Fruit fly (Drosophila melanogaster) whole organism, embryonic: ENCODE results near the gene CG13392.

Source experiments
- Blimp-1 ChIP-seq: fragments of 200-800 bp; sonication (Bioruptor generic); optimal IDR thresholded peaks from 3 replicates; lab custom pipeline; 2018; ENCODE audit warnings: missing biosample characterization, missing genetic modification characterization, mild to moderate bottlenecking, moderate library complexity, missing genetic modification reagents
- C15 ChIP-seq: fragments of 200-800 bp; sonication (Bioruptor generic); IDR thresholded peaks from 3 replicates; pipeline ENCODE4 v1.3.6; 2022; ENCODE audit warnings: missing biosample characterization, missing genetic modification characterization
- CG10147 ChIP-seq: fragments of 200-800 bp; sonication (Bioruptor generic); optimal IDR thresholded peaks from 2 replicates; lab custom pipeline; 2019; ENCODE audit warnings: missing biosample characterization, mild to moderate bottlenecking, missing genetic modification characterization, moderate library complexity
- CG10267 ChIP-seq: fragments of 200-800 bp; sonication (Bioruptor generic); optimal IDR thresholded peaks from 2 replicates; lab custom pipeline; 2018; ENCODE audit warnings: missing biosample characterization, mild to moderate bottlenecking, missing genetic modification characterization, moderate library complexity
- CG10321 ChIP-seq: fragments of 200-800 bp; sonication (Bioruptor generic); IDR thresholded peaks from 2 replicates; pipeline ENCODE4 v1.3.6; 2022; ENCODE audit warnings: missing biosample characterization, missing genetic modification characterization
- CG11696 ChIP-seq: fragments of 200-800 bp; sonication (Bioruptor generic); IDR thresholded peaks from 2 replicates; pipeline ENCODE4 v1.3.6; 2022; ENCODE audit warnings: missing biosample characterization, missing genetic modification characterization
- CG14710 ChIP-seq: fragments of 200-800 bp; sonication (Bioruptor generic); optimal IDR thresholded peaks from 3 replicates; lab custom pipeline; 2019; ENCODE audit warnings: missing biosample characterization, mild to moderate bottlenecking, missing genetic modification characterization, moderate library complexity
- CG17186 ChIP-seq: fragments of 200-800 bp; sonication (Bioruptor generic); optimal IDR thresholded peaks from 3 replicates; lab custom pipeline; 2017; ENCODE audit warnings: missing biosample characterization, missing genetic modification reagents, missing genetic modification characterization
- CG17568 ChIP-seq: fragments of 200-800 bp; sonication (Bioruptor generic); optimal IDR thresholded peaks from 2 replicates; lab custom pipeline; 2018; ENCODE audit warnings: missing biosample characterization, mild to moderate bottlenecking, missing genetic modification characterization, moderate library complexity
- CG2129 ChIP-seq: fragments of 200-800 bp; sonication (Bioruptor generic); IDR thresholded peaks from 2 replicates; pipeline ENCODE4 v1.3.6; 2022; ENCODE audit warnings: missing biosample characterization, missing genetic modification characterization; ENCODE audit not compliant: partially characterized antibody
- CG31441 ChIP-seq: fragments of 200-800 bp; sonication (Bioruptor generic); IDR thresholded peaks from 2 replicates; pipeline ENCODE4 v1.3.6; 2022; ENCODE audit warnings: missing biosample characterization, missing genetic modification characterization
- CG32532 ChIP-seq: fragments of 200-800 bp; sonication (Bioruptor generic); IDR thresholded peaks from 2 replicates; pipeline ENCODE4 v1.3.6; 2022; ENCODE audit warnings: missing biosample characterization, missing genetic modification characterization
- CG4424 ChIP-seq: fragments of 200-800 bp; sonication (Bioruptor generic); optimal IDR thresholded peaks from 3 replicates; lab custom pipeline; 2016; ENCODE audit warnings: missing biosample characterization, missing genetic modification characterization
- CG5245 ChIP-seq: fragments of 200-800 bp; sonication (Bioruptor generic); optimal IDR thresholded peaks from 3 replicates; lab custom pipeline; 2016; ENCODE audit warnings: missing biosample characterization, missing genetic modification characterization
- CG6175 ChIP-seq: fragments of 200-800 bp; sonication (Bioruptor generic); IDR thresholded peaks from 3 replicates; pipeline ENCODE4 v1.3.6; 2022; ENCODE audit warnings: missing biosample characterization, missing genetic modification characterization
- CG7928 ChIP-seq: fragments of 200-800 bp; sonication (Bioruptor generic); optimal IDR thresholded peaks from 2 replicates; lab custom pipeline; 2017; ENCODE audit warnings: missing biosample characterization, mild to moderate bottlenecking, missing genetic modification characterization
- CG8290 ChIP-seq, 3 experiments: fragments of 200-800 bp; sonication (Bioruptor generic); optimal IDR thresholded peaks; 2 replicates each; lab custom pipeline; 2016 to 2019; ENCODE audit warnings: missing biosample characterization in 3 of 3, missing genetic modification characterization in 3 of 3, mild to moderate bottlenecking in 2 of 3, moderate library complexity in 1 of 3
- CG8478 ChIP-seq: fragments of >200 bp; optimal IDR thresholded peaks from 2 replicates; lab custom pipeline; 2018
- CG9437 ChIP-seq: fragments of 200-800 bp; sonication (Bioruptor generic); optimal IDR thresholded peaks from 2 replicates; lab custom pipeline; 2018; ENCODE audit warnings: missing biosample characterization, mild to moderate bottlenecking, missing genetic modification characterization
- Chrac-16 ChIP-seq: fragments of 200-800 bp; sonication (Bioruptor generic); optimal IDR thresholded peaks from 3 replicates; lab custom pipeline; 2016; ENCODE audit warnings: missing biosample characterization, missing genetic modification characterization
- CoRest ChIP-seq: fragments of 200-800 bp; sonication (Bioruptor generic); optimal IDR thresholded peaks from 3 replicates; lab custom pipeline; 2018; ENCODE audit warnings: missing biosample characterization, mild to moderate bottlenecking, missing genetic modification characterization, moderate library complexity
- E2f1 ChIP-seq: fragments of 200-800 bp; sonication (Bioruptor generic); IDR thresholded peaks from 2 replicates; pipeline ENCODE4 v1.3.6; 2022; ENCODE audit warnings: missing biosample characterization, missing genetic modification characterization
- Gsc ChIP-seq: fragments of 200-800 bp; sonication (Bioruptor generic); IDR thresholded peaks from 2 replicates; pipeline ENCODE4 v1.3.6; 2022; ENCODE audit warnings: missing biosample characterization, missing genetic modification characterization
- Gug ChIP-seq: fragments of 200-800 bp; sonication (Bioruptor generic); IDR thresholded peaks from 4 replicates; pipeline ENCODE4 v1.3.6; 2022; ENCODE audit warnings: missing biosample characterization, missing genetic modification characterization
- NFAT ChIP-seq: fragments of 200-800 bp; sonication (Bioruptor generic); IDR thresholded peaks from 2 replicates; pipeline ENCODE4 v1.3.6; 2022; ENCODE audit warnings: missing biosample characterization, missing genetic modification characterization
- Neu2 ChIP-seq: fragments of 200-800 bp; sonication (Bioruptor generic); optimal IDR thresholded peaks from 3 replicates; lab custom pipeline; 2016; ENCODE audit warnings: missing biosample characterization, missing genetic modification characterization, borderline replicate concordance
- Pdp1 ChIP-seq, 2 experiments: fragments of 200-800 bp; sonication (Bioruptor generic); optimal IDR thresholded peaks; 3 replicates each; lab custom pipeline; 2016; ENCODE audit warnings: missing biosample characterization in 2 of 2, missing genetic modification characterization in 2 of 2, mild to moderate bottlenecking in 1 of 2, moderate library complexity in 1 of 2
- Sox102F ChIP-seq: fragments of 200-800 bp; sonication (Bioruptor generic); optimal IDR thresholded peaks from 2 replicates; lab custom pipeline; 2018; ENCODE audit warnings: missing biosample characterization, mild to moderate bottlenecking, missing genetic modification characterization, moderate library complexity
- ab ChIP-seq: fragments of 200-800 bp; sonication (Bioruptor generic); optimal IDR thresholded peaks from 2 replicates; lab custom pipeline; 2016; ENCODE audit warnings: missing biosample characterization, missing genetic modification characterization
- ap ChIP-seq: fragments of 200-800 bp; sonication (Bioruptor generic); IDR thresholded peaks from 2 replicates; pipeline ENCODE4 v1.3.6; 2022; ENCODE audit warnings: missing biosample characterization, missing genetic modification characterization
- ara ChIP-seq: fragments of 200-800 bp; sonication (Bioruptor generic); IDR thresholded peaks from 2 replicates; pipeline ENCODE4 v1.3.6; 2022; ENCODE audit warnings: missing biosample characterization, missing genetic modification characterization
- chinmo ChIP-seq: fragments of 200-800 bp; sonication (Bioruptor generic); IDR thresholded peaks from 4 replicates; pipeline ENCODE4 v1.3.6; 2022; ENCODE audit warnings: missing biosample characterization, missing genetic modification characterization; ENCODE audit not compliant: partially characterized antibody
- corto ChIP-seq: fragments of 200-800 bp; sonication (Bioruptor generic); optimal IDR thresholded peaks from 2 replicates; lab custom pipeline; 2016; ENCODE audit warnings: missing biosample characterization, mild to moderate bottlenecking, missing genetic modification characterization, moderate library complexity
- dan ChIP-seq: fragments of 200-800 bp; sonication (Bioruptor generic); IDR thresholded peaks from 2 replicates; pipeline ENCODE4 v1.3.6; 2022; ENCODE audit warnings: missing biosample characterization, missing genetic modification characterization
- eyg ChIP-seq: fragments of 200-800 bp; sonication (Bioruptor generic); optimal IDR thresholded peaks from 3 replicates; lab custom pipeline; 2016; ENCODE audit warnings: missing biosample characterization, missing genetic modification characterization
- hkb ChIP-seq, 2 experiments: fragments of 200-800 bp in 1 of 2; fragments of >200 bp in 1 of 2; sonication (Bioruptor generic) in 1 of 2; IDR thresholded peaks in 1 of 2; optimal IDR thresholded peaks in 1 of 2; 2 replicates each; pipeline versions ENCODE4 v1.3.6 to Lab custom; 2017 to 2022; ENCODE audit warnings: missing biosample characterization in 1 of 2, missing genetic modification characterization in 1 of 2
- hth ChIP-seq: fragments of >200 bp; optimal IDR thresholded peaks from 2 replicates; lab custom pipeline; 2017; ENCODE audit warnings: inconsistent platforms
- ind ChIP-seq: fragments of 200-800 bp; sonication (Bioruptor generic); optimal IDR thresholded peaks from 3 replicates; lab custom pipeline; 2016; ENCODE audit warnings: missing biosample characterization, missing genetic modification characterization
- jing ChIP-seq: fragments of 200-800 bp; sonication (Bioruptor generic); optimal IDR thresholded peaks from 2 replicates; lab custom pipeline; 2018; ENCODE audit warnings: missing biosample characterization, mild to moderate bottlenecking, missing genetic modification characterization
- kay ChIP-seq: fragments of 200-800 bp; sonication (Bioruptor generic); optimal IDR thresholded peaks from 2 replicates; lab custom pipeline; 2016; ENCODE audit warnings: missing biosample characterization, missing genetic modification characterization
- ken ChIP-seq: fragments of 200-800 bp; sonication (Bioruptor generic); IDR thresholded peaks from 3 replicates; pipeline ENCODE4 v1.3.6; 2022; ENCODE audit warnings: missing biosample characterization, missing genetic modification characterization
- lbe ChIP-seq: fragments of 200-800 bp; sonication (Bioruptor generic); optimal IDR thresholded peaks from 2 replicates; lab custom pipeline; 2016; ENCODE audit warnings: missing biosample characterization, mild to moderate bottlenecking, missing genetic modification characterization
- sisA ChIP-seq: fragments of 200-800 bp; sonication (Bioruptor generic); IDR thresholded peaks from 2 replicates; pipeline ENCODE4 v1.3.6; 2022; ENCODE audit warnings: missing biosample characterization, missing genetic modification characterization
- slbo ChIP-seq: fragments of 200-800 bp; sonication (Bioruptor generic); IDR thresholded peaks from 2 replicates; pipeline ENCODE4 v1.3.6; 2022; ENCODE audit warnings: missing biosample characterization, missing genetic modification characterization
- stc ChIP-seq: fragments of 200-800 bp; sonication (Bioruptor generic); IDR thresholded peaks from 2 replicates; pipeline ENCODE4 v1.3.6; 2022; ENCODE audit warnings: missing biosample characterization, missing genetic modification characterization
- stwl ChIP-seq: fragments of 200-800 bp; sonication (Bioruptor generic); optimal IDR thresholded peaks from 3 replicates; lab custom pipeline; 2018; ENCODE audit warnings: missing biosample characterization, mild to moderate bottlenecking, missing genetic modification characterization, moderate library complexity
- tgo ChIP-seq: fragments of 200-800 bp; sonication (Bioruptor generic); IDR thresholded peaks from 3 replicates; pipeline ENCODE4 v1.3.6; 2022; ENCODE audit warnings: missing biosample characterization, missing genetic modification characterization
- vnd ChIP-seq: fragments of 200-800 bp; sonication (Bioruptor generic); IDR thresholded peaks from 3 replicates; pipeline ENCODE4 v1.3.6; 2022; ENCODE audit warnings: missing biosample characterization, missing genetic modification characterization; ENCODE audit not compliant: partially characterized antibody
- yki ChIP-seq: fragments of >200 bp; optimal IDR thresholded peaks from 3 replicates; lab custom pipeline; 2018

CG13392 gene

DNA sequence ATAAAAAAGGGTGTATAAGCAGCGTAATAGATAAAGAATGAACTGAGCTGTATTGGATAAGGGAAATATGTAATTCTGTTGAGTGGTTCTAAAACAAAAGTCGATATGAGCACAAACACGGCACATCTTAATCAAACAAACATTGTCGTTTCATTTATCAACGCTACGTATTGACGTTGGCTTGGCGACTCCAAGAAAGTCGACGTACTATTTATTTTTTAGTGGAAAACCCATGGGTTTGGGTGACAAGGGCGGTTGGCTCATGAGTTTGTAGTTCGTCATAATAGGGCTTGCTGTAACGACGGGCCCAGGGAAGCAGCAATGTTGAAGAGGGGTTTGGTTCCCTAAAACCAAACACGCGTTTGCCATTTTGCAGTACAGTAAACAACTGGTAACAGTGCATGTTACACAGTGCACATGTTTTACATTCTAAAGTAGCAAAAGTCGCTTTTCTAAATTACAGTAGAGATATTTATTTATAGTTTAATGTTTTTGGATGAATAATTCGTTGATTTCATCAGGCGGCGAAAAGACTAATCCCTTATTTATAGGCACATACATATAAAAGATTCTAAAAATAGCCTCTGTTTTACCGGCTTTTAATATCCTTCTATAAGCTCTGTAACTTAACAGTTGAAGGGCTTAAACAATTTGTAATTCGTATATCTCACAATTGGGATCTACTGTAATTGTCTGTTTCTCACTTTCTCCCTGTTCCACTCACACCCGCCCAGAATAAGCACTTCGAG, 21.2 kb downstream of the CG13392 start (continued):
- TF ChIP-seq CG31441 (GFP tag; lab: Robert Waterston, UW) (0 out of 2 replicates have a peak, but pooled peaks have one; percentile 20), Blimp-1 (GFP tag; lab: Kevin White, UChicago) (peak; percentile 50), CG11696 (GFP tag; lab: Robert Waterston, UW) (no peak), CG14710 (tag; lab: Kevin White, UChicago) (peak; percentile 7), eyg (GFP tag; lab: Kevin White, UChicago) (no peak), CG2129 (GFP tag; lab: Robert Waterston, UW) (no peak), CG17568 (GFP tag; lab: Kevin White, UChicago) (peak; percentile 3), CG10267 (peak; percentile 15), CG6175 (GFP tag; lab: Robert Waterston, UW) (no peak), slbo (GFP tag; lab: Robert Waterston, UW) (no peak), tgo (GFP tag; lab: Robert Waterston, UW) (no peak), stwl (tag; lab: Kevin White, UChicago) (no peak), CG8478 (lab: Kevin White, UChicago) (no peak), Sox102F (GFP tag; lab: Kevin White, UChicago) (peak; percentile 20), ara (no peak), Pdp1 (GFP tag; optimal IDR thresholded peaks at IDR 0.05; lab: Kevin White, UChicago) (peak in 1 of 2 experiments; percentile 11), CG7928 (GFP tag; lab: Kevin White, UChicago) (no peak), lbe (GFP tag; lab: Kevin White, UChicago) (peak; percentile 26), jing (GFP tag; lab: Kevin White, UChicago) (no peak), Chrac-16 (GFP tag; lab: Kevin White, UChicago) (peak; percentile 10), stc (no peak), CoRest (tag; lab: Kevin White, UChicago) (peak; percentile 37), CG4424 (peak; percentile 14), ap (no peak), C15 (GFP tag; lab: Robert Waterston, UW) (no peak), ind (peak; percentile 2), Neu2 (GFP tag; lab: Kevin White, UChicago) (no peak), sisA (GFP tag; lab: Robert Waterston, UW) (peak; percentile 44; the same call in 1 of the 2 replicates), E2f1 (GFP tag; lab: Robert Waterston, UW) (no peak)

DNA sequence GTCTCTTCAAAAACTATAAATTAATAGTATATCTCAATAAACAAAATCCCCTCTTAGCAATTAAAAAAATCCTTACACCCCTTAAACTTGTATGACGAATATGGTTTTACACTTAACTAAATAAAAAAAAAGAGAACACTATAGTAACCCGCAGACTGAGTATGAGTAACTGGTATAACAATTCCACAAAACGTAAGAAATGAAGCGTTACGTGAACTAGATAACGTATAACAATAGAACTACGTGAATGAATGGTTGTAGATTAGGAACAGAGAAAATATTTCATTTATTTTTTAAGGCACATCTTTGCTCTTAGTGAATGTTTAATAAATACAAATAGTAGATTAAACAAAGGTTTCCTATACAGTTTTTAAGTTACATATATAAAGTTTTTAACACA, 27.2 kb downstream of the CG13392 start:
- peak; percentile 91 for TF ChIP-seq CG9437
- 0 out of 4 replicates have a peak, but pooled peaks have one; percentile 46 for TF ChIP-seq chinmo (GFP tag; lab: Robert Waterston, UW)
- no peak for TF ChIP-seq CG5245
- no peak for TF ChIP-seq ken (GFP tag; lab: Robert Waterston, UW)
- TF ChIP-seq CG10321 (GFP tag; lab: Robert Waterston, UW) = 0 out of 2 replicates have a peak, but pooled peaks have one; percentile 29
- peak; percentile 35 for TF ChIP-seq kay (GFP tag; lab: Kevin White, UChicago)

dm6 chr2L:8351864-8352263, 30.7 kb downstream of the CG13392 start, which contains the start of gene Mur29B:
Gene Mur29B, plus strand, starts transcription at chr2L:8352187.
- TF ChIP-seq Gug (GFP tag; lab: Robert Waterston, UW) = no peak
- TF ChIP-seq vnd (GFP tag; lab: Robert Waterston, UW) = no peak
- TF ChIP-seq Gsc (GFP tag; lab: Robert Waterston, UW) = no peak
- no peak for TF ChIP-seq CG10147 (GFP tag; lab: Kevin White, UChicago)
- no peak for TF ChIP-seq hth (lab: Kevin White, UChicago)
- no peak for TF ChIP-seq dan
- peak; percentile 51 for TF ChIP-seq corto (GFP tag; lab: Kevin White, UChicago)
- no peak for TF ChIP-seq NFAT (GFP tag; lab: Robert Waterston, UW)
- TF ChIP-seq hkb (optimal IDR thresholded peaks at IDR 0.05; lab: Kevin White, UChicago) = no peak
- TF ChIP-seq hkb (GFP tag; IDR thresholded peaks at IDR 0.05; lab: Robert Waterston, UW) = no peak
- no peak for TF ChIP-seq CG17186 (GFP tag; lab: Kevin White, UChicago)
- TF ChIP-seq CG32532 = peak; percentile 7; the same call in 1 of the 2 replicates
- TF ChIP-seq CG5245 = no peak
- TF ChIP-seq yki (lab: Kevin White, UChicago) = no peak
- no peak for TF ChIP-seq ab
- TF ChIP-seq CG8290 (GFP tag; optimal IDR thresholded peaks at IDR 0.05; lab: Kevin White, UChicago) = no peak
- no peak for TF ChIP-seq CG8290 (tag; optimal IDR thresholded peaks at IDR 0.05; lab: Kevin White, UChicago)
